Comparison of ENCODE assay signal across 2 worm cellular contexts in the genomic region with DNA sequence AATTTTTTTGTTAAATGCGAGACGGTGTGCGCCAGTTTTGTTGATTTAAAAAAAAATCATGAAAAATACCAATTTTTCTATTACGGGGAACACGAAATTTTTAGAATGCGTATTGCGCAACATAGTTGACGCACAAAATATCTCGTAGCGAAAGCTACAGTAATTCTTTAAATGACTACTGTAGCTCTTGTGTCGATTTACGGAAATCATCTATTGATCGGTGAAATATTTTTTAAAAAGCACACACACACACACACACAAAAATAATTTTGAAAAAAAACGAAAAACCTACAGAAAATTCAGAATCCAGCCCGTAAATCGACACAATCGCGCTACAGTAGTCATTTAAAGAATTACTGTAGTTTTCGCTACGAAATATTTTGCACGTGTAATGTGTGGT.
TF ChIP-seq lines count a peak whose summit lies in the region.

No protein-coding gene starts in this region.

TF ChIP-seq in whole organism, mixed stage, embryonic, 35 proteins besides CTCF, POLR2A, EP300 and RAD21:
- peak; percentile 59 for TF ChIP-seq zip-8 (tag; optimal IDR thresholded peaks at IDR 0.05; lab: Kevin White, UChicago)
- TF ChIP-seq mab-5 (tag; optimal IDR thresholded peaks at IDR 0.05; lab: Kevin White, UChicago): no peak

TF ChIP-seq in whole organism, young adult, 124 proteins besides CTCF, POLR2A, EP300 and RAD21:
- no peak for TF ChIP-seq cebp-2 (GFP tag; IDR thresholded peaks at IDR 0.05; lab: Robert Waterston, UW)
- TF ChIP-seq ekl-4 (GFP tag; IDR thresholded peaks at IDR 0.05; lab: Robert Waterston, UW): 0 out of 2 replicates have a peak, but pooled peaks have one; percentile 51
- TF ChIP-seq lsl-1 (GFP tag; optimal IDR thresholded peaks at IDR 0.05; lab: Kevin White, UChicago): peak; percentile 59
